Worm (Caenorhabditis elegans): ENCODE data around the gene nep-8.

DNA sequence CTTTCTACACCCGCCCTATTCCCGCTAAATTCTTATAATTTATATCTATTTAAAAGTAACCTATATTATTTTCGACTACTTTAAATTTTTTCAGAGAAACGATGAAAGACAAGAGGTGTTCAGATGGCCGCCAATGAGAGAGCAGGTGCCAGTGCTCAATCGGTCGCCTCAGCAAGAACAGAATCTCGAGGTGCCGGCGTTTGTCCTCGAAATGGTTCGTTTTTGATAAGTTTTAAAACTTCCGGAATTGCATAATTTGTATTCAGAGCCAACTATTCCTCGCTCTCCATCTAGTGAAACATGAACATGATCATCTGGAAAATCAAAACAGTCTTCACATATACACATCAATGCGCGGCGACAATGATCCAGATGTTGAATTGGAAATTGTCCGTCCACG is 32.6 kb upstream of the nep-8 start, which contains the start of gene bath-23:
- TF ChIP-seq ref-1 (GFP tag; conservative IDR thresholded peaks at IDR 0.05), result no peak
- TF ChIP-seq ztf-23 (GFP tag; IDR thresholded peaks at IDR 0.05), result no peak
- TF ChIP-seq ztf-29 (GFP tag; IDR thresholded peaks at IDR 0.05), result no peak
- no peak for TF ChIP-seq med-1 (GFP tag; optimal IDR thresholded peaks at IDR 0.05; ENCODE audit: insufficient read depth)
- TF ChIP-seq T22C8.4 (GFP tag; IDR thresholded peaks at IDR 0.05), result no peak
- TF ChIP-seq flt-1 (GFP tag; IDR thresholded peaks at IDR 0.05), result no peak
- no peak for TF ChIP-seq klf-2 (GFP tag; conservative IDR thresholded peaks at IDR 0.05)

Measured in whole organism, midembryonic.